Fruit fly (Drosophila melanogaster) S2 (cell line): Measurements from ENCODE around the gene RNaseX25.
A peak's percentile ranks its signal among the peaks of the same experiment; 100 is the strongest.

ENCODE experiments used
- CG8478 ChIP-seq: fragments of >200 bp; optimal IDR thresholded peaks from 2 replicates; lab custom pipeline; 2018
- CTCF ChIP-seq, 2 experiments: fragments of >200 bp; optimal IDR thresholded peaks; 2 replicates each; lab custom pipeline; 2018

RNaseX25 gene

dm6 chr3L:7978550-7978776 is 8.1 kb downstream of the RNaseX25 start, which contains the start of gene Pop4:
TSS of gene Pop4 (minus strand) at chr3L:7978650.
- TF ChIP-seq CG8478 (lab: Kevin White, UChicago): no peak
- no peak for TF ChIP-seq CTCF (optimal IDR thresholded peaks at IDR 0.05; lab: Kevin White, UChicago)

- TF ChIP-seq CTCF (optimal IDR thresholded peaks at IDR 0.05; lab: Kevin White, UChicago): peak; percentile 31 to 61
- TF ChIP-seq CG8478 (lab: Kevin White, UChicago): no peak
Observed at dm6 chr3L:7978777-7979649, 8.6 kb downstream of the RNaseX25 start, which contains the start of gene nmo. TSS of gene nmo (plus strand) at chr3L:7979046.

dm6 chr3L:7981228-7981854 is 11.0 kb downstream of the RNaseX25 start:
- TF ChIP-seq CG8478 (lab: Kevin White, UChicago): no peak
- TF ChIP-seq CTCF (optimal IDR thresholded peaks at IDR 0.05; lab: Kevin White, UChicago): no peak

dm6 chr3L:7981956-7982355 is 11.6 kb downstream of the RNaseX25 start:
- TF ChIP-seq CTCF (optimal IDR thresholded peaks at IDR 0.05; lab: Kevin White, UChicago): no peak
- no peak for TF ChIP-seq CG8478 (lab: Kevin White, UChicago)

- TF ChIP-seq CG8478 (lab: Kevin White, UChicago) (no peak), CTCF (optimal IDR thresholded peaks at IDR 0.05; lab: Kevin White, UChicago) (no peak)
Observed at dm6 chr3L:7983602-7984223, 13.3 kb downstream of the RNaseX25 start.

dm6 chr3L:7984623-7985237 is 14.3 kb downstream of the RNaseX25 start:
- no peak for TF ChIP-seq CTCF (optimal IDR thresholded peaks at IDR 0.05; lab: Kevin White, UChicago)
- no peak for TF ChIP-seq CG8478 (lab: Kevin White, UChicago)

dm6 chr3L:7988401-7988800 is 18.0 kb downstream of the RNaseX25 start:
- no peak for TF ChIP-seq CG8478 (lab: Kevin White, UChicago)
- no peak for TF ChIP-seq CTCF (optimal IDR thresholded peaks at IDR 0.05; lab: Kevin White, UChicago)

- no peak for TF ChIP-seq CTCF (optimal IDR thresholded peaks at IDR 0.05; lab: Kevin White, UChicago)
- TF ChIP-seq CG8478 (lab: Kevin White, UChicago): no peak
Observed at dm6 chr3L:7988828-7989673, 18.7 kb downstream of the RNaseX25 start.

dm6 chr3L:7990256-7990655 is 19.9 kb downstream of the RNaseX25 start:
- TF ChIP-seq CTCF (optimal IDR thresholded peaks at IDR 0.05; lab: Kevin White, UChicago) (no peak), CG8478 (lab: Kevin White, UChicago) (no peak)

dm6 chr3L:7992854-7993253 is 22.5 kb downstream of the RNaseX25 start:
- TF ChIP-seq CG8478 (lab: Kevin White, UChicago) (no peak), CTCF (optimal IDR thresholded peaks at IDR 0.05; lab: Kevin White, UChicago) (no peak)

dm6 chr3L:7993570-7994319 is 23.4 kb downstream of the RNaseX25 start:
- TF ChIP-seq CTCF (optimal IDR thresholded peaks at IDR 0.05; lab: Kevin White, UChicago) (no peak), CG8478 (lab: Kevin White, UChicago) (no peak)

dm6 chr3L:7996364-7996763 is 26.0 kb downstream of the RNaseX25 start:
- TF ChIP-seq CTCF (optimal IDR thresholded peaks at IDR 0.05; lab: Kevin White, UChicago): no peak
- no peak for TF ChIP-seq CG8478 (lab: Kevin White, UChicago)

- TF ChIP-seq CG8478 (lab: Kevin White, UChicago) (no peak), CTCF (optimal IDR thresholded peaks at IDR 0.05; lab: Kevin White, UChicago) (no peak)
Observed at dm6 chr3L:7999933-8000332, 29.5 kb downstream of the RNaseX25 start.
